Worm (Caenorhabditis elegans): ENCODE data around the gene Y49E10.29.

Y49E10.29 gene

ce11 chrIII:12468869-12469268 lies at the start of gene Y49E10.29:
Gene Y49E10.29, plus strand, starts transcription at chrIII:12469169.
- TF ChIP-seq snpc-4 (tag; optimal IDR thresholded peaks at IDR 0.05): no peak
- no peak for TF ChIP-seq nhr-77 (tag; optimal IDR thresholded peaks at IDR 0.05)
- TF ChIP-seq egl-5 (tag; optimal IDR thresholded peaks at IDR 0.05): no peak
- no peak for TF ChIP-seq eor-1 (tag; optimal IDR thresholded peaks at IDR 0.05)
- TF ChIP-seq elt-3 (tag; optimal IDR thresholded peaks at IDR 0.05): no peak
- no peak for TF ChIP-seq jun-1 (tag; optimal IDR thresholded peaks at IDR 0.05)
- TF ChIP-seq unc-62 (GFP tag; optimal IDR thresholded peaks at IDR 0.05): no peak
- no peak for TF ChIP-seq fkh-2 (tag; optimal IDR thresholded peaks at IDR 0.05)
- no peak for TF ChIP-seq skn-1 (tag; optimal IDR thresholded peaks at IDR 0.05)
- TF ChIP-seq nhr-11 (tag; optimal IDR thresholded peaks at IDR 0.05): no peak
- TF ChIP-seq aly-2 (tag; optimal IDR thresholded peaks at IDR 0.05): no peak
- no peak for TF ChIP-seq sea-2 (GFP tag; optimal IDR thresholded peaks at IDR 0.05)
- TF ChIP-seq pqm-1 (tag; optimal IDR thresholded peaks at IDR 0.05): no peak
- no peak for TF ChIP-seq ZK546.5 (tag; optimal IDR thresholded peaks at IDR 0.05)
- TF ChIP-seq tbx-2 (tag; optimal IDR thresholded peaks at IDR 0.05): no peak
- no peak for TF ChIP-seq nhr-12 (tag; optimal IDR thresholded peaks at IDR 0.05)

- TF ChIP-seq nfya-1 (tag; optimal IDR thresholded peaks at IDR 0.05; ENCODE audit: insufficient read depth) (peak; percentile 93), skn-1 (tag; optimal IDR thresholded peaks at IDR 0.05) (no peak)
These were observed 48.7 kb upstream of the Y49E10.29 start for ce11 chrIII:12420256-12420655.

ce11 chrIII:12421708-12422107 lies 47.3 kb upstream of the Y49E10.29 start, which contains the start of gene tat-1:
Gene tat-1, minus strand, starts transcription at chrIII:12421718.
- TF ChIP-seq ceh-28 (tag; optimal IDR thresholded peaks at IDR 0.05): peak; percentile 53
- no peak for TF ChIP-seq snpc-4 (tag; optimal IDR thresholded peaks at IDR 0.05)
- no peak for TF ChIP-seq nhr-12 (tag; optimal IDR thresholded peaks at IDR 0.05)
- no peak for TF ChIP-seq lsy-12 (tag; optimal IDR thresholded peaks at IDR 0.05)
- no peak for TF ChIP-seq ceh-9 (tag; optimal IDR thresholded peaks at IDR 0.05)
- TF ChIP-seq ceh-82 (tag; optimal IDR thresholded peaks at IDR 0.05): no peak
- TF ChIP-seq nhr-11 (tag; optimal IDR thresholded peaks at IDR 0.05): no peak
- peak; percentile 58 for TF ChIP-seq hmg-11 (tag; optimal IDR thresholded peaks at IDR 0.05)

DNA sequence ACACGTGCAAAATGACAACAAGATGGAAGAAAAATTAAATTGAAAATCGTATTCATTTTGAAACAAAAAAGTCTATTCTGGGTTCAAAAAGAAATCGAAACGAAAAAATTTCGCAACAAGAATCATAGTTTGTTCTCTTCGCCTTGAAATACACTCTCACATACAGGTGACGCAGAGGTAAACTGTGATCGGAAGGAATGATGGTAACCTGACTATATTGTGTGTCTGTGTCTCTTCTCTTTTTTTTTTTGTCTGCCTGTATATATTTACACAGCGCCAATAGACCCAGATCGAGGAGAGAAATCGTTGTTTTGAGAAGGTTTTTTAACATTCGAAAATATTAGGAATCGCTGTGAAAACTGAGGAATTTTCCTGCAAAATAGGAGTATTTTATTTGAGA lies 44.9 kb upstream of the Y49E10.29 start:
- TF ChIP-seq nfya-1 (tag; optimal IDR thresholded peaks at IDR 0.05; ENCODE audit: insufficient read depth) (peak; percentile 15), jun-1 (tag; optimal IDR thresholded peaks at IDR 0.05) (peak; percentile 67), nhr-12 (tag; optimal IDR thresholded peaks at IDR 0.05) (no peak), ztf-11 (tag; optimal IDR thresholded peaks at IDR 0.05) (no peak), R02D3.7 (tag; optimal IDR thresholded peaks at IDR 0.05) (no peak), nhr-43 (tag; optimal IDR thresholded peaks at IDR 0.05; ENCODE audit: poor library complexity, severe bottlenecking) (no peak), aly-2 (tag; optimal IDR thresholded peaks at IDR 0.05) (no peak), egl-5 (tag; optimal IDR thresholded peaks at IDR 0.05) (no peak), elt-2 (tag; optimal IDR thresholded peaks at IDR 0.05) (peak; percentile 30), pha-4 (tag; optimal IDR thresholded peaks at IDR 0.05) (peak; percentile 97), tbx-2 (tag; optimal IDR thresholded peaks at IDR 0.05) (no peak), nhr-25 (tag; optimal IDR thresholded peaks at IDR 0.05) (peak; percentile 52), nhr-23 (tag; optimal IDR thresholded peaks at IDR 0.05) (no peak), hmg-11 (tag; optimal IDR thresholded peaks at IDR 0.05) (peak; percentile 39), unc-39 (tag; optimal IDR thresholded peaks at IDR 0.05) (no peak), ZK546.5 (tag; optimal IDR thresholded peaks at IDR 0.05) (no peak), ceh-28 (tag; optimal IDR thresholded peaks at IDR 0.05) (no peak), egl-27 (tag; optimal IDR thresholded peaks at IDR 0.05) (no peak), fkh-2 (tag; optimal IDR thresholded peaks at IDR 0.05) (no peak), elt-1 (tag; optimal IDR thresholded peaks at IDR 0.05) (no peak), snpc-4 (tag; optimal IDR thresholded peaks at IDR 0.05) (peak; percentile 42), eor-1 (tag; optimal IDR thresholded peaks at IDR 0.05) (no peak), mdl-1 (tag; optimal IDR thresholded peaks at IDR 0.05) (no peak), lin-15B (tag; optimal IDR thresholded peaks at IDR 0.05) (no peak), fos-1 (tag; optimal IDR thresholded peaks at IDR 0.05) (no peak), unc-62 (GFP tag; optimal IDR thresholded peaks at IDR 0.05) (no peak), nhr-237 (tag; optimal IDR thresholded peaks at IDR 0.05) (no peak), elt-3 (tag; optimal IDR thresholded peaks at IDR 0.05) (no peak), ceh-16 (tag; optimal IDR thresholded peaks at IDR 0.05) (no peak), nhr-11 (tag; optimal IDR thresholded peaks at IDR 0.05) (no peak), nhr-28 (tag; optimal IDR thresholded peaks at IDR 0.05) (no peak), ama-1 (optimal IDR thresholded peaks at IDR 0.05) (no peak), daf-12 (tag; optimal IDR thresholded peaks at IDR 0.05) (no peak), pqm-1 (tag; optimal IDR thresholded peaks at IDR 0.05) (no peak), ceh-82 (tag; optimal IDR thresholded peaks at IDR 0.05) (no peak)

All from whole organism, L3 larva.